Worm (Caenorhabditis elegans): ENCODE measurements around the gene twk-40.
"Not testable (repeated sequence)": the region's sequence is repeated elsewhere in the genome, so short reads cannot be mapped to it uniquely, and the experiment has no call there.

The twk-40 gene

DNA sequence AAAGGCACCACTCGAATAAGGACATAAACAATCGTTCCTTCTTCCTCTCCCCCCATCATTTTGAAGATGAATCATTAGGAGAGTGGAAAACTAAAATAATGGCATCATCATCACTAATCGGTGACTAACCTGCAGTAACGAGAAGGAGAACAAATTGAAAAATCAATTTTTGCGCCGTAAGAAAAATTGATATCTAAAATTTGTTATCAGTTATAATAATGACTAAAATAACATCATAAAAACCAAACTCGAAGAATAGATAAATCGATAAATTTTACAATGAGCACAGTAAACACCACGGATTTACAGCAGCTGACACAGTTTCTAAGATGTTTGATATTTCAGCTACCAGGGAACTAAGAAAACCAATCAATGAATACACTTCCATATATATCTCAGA, 33.9 kb upstream of the twk-40 start:
- TF ChIP-seq klf-2 (GFP tag; conservative IDR thresholded peaks at IDR 0.05): no peak
- TF ChIP-seq T22C8.4 (GFP tag; IDR thresholded peaks at IDR 0.05): no peak
- TF ChIP-seq ztf-23 (GFP tag; IDR thresholded peaks at IDR 0.05): no peak
- no peak for TF ChIP-seq ztf-29 (GFP tag; IDR thresholded peaks at IDR 0.05)
- TF ChIP-seq flt-1 (GFP tag; IDR thresholded peaks at IDR 0.05): no peak
- TF ChIP-seq tab-1 (GFP tag; IDR thresholded peaks at IDR 0.05): no peak
- no peak for TF ChIP-seq cog-1 (tag; optimal IDR thresholded peaks at IDR 0.05)
- no peak for TF ChIP-seq med-1 (GFP tag; optimal IDR thresholded peaks at IDR 0.05; ENCODE audit: insufficient read depth)

DNA sequence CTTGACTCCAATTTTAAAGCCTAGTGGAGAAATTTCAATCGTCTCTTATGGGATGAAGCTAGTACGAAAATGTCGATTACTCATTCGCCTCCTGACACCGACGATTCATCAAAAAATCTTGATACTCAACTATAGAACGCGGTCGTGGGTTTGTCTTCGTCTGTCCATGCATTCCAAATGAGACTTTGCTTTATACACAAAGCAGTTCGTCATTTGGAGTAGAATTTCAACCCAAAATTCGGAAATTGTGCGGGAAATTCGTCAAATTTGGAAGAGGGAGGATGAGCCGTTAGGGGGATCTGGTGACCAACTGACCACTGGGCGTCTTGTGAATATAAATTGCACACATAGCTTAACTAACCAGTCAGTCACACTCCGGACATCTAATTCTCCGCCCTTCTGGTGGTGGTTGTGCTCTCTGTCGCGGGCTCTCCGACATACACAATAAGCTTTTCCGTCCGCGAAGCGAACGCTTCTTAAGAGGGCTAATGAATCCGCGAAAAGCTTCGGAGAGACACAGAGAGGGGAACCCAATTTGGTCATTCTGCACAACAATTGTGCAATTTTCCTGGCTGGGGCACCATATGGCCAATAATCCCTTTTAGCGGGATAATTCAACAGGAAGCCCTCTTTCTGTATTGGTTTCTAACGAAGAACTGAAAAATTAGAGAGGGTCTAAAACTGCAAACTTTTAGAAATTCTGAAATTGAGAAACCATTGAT, 33.0 kb upstream of the twk-40 start:
- TF ChIP-seq ztf-23 (GFP tag; IDR thresholded peaks at IDR 0.05): no peak
- TF ChIP-seq T22C8.4 (GFP tag; IDR thresholded peaks at IDR 0.05): no peak

DNA sequence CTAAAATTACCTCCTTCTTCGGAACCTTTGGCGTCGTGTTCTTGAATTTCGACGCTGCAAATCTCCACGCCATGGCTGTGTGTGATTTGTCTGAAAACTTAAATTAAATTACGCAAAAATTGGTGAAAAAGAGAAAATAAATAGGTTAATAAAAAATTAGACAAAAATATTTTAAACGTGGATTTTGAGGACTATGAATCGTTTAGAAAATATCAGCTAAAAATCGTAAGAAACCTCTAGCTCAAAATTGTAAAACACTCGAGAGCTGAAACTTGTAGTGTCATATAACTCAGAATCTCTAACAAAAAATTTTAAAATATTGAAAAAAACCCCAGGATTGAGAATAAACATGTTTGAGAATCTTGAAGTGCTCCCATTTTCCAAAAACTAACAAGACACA, 31.7 kb upstream of the twk-40 start, which contains the start of gene pod-1:
Gene pod-1, minus strand, starts transcription at position 101 of the 400 bp plus-strand sequence.
- TF ChIP-seq med-1 (GFP tag; optimal IDR thresholded peaks at IDR 0.05; ENCODE audit: insufficient read depth): no peak
- no peak for TF ChIP-seq ztf-23 (GFP tag; IDR thresholded peaks at IDR 0.05)
- TF ChIP-seq ztf-29 (GFP tag; IDR thresholded peaks at IDR 0.05): no peak
- TF ChIP-seq ref-1 (GFP tag; conservative IDR thresholded peaks at IDR 0.05): no peak
- TF ChIP-seq cog-1 (tag; optimal IDR thresholded peaks at IDR 0.05): no peak
- TF ChIP-seq T22C8.4 (GFP tag; IDR thresholded peaks at IDR 0.05): no peak
- TF ChIP-seq klf-2 (GFP tag; conservative IDR thresholded peaks at IDR 0.05): no peak
- TF ChIP-seq tab-1 (GFP tag; IDR thresholded peaks at IDR 0.05): no peak
- TF ChIP-seq flt-1 (GFP tag; IDR thresholded peaks at IDR 0.05): no peak

DNA sequence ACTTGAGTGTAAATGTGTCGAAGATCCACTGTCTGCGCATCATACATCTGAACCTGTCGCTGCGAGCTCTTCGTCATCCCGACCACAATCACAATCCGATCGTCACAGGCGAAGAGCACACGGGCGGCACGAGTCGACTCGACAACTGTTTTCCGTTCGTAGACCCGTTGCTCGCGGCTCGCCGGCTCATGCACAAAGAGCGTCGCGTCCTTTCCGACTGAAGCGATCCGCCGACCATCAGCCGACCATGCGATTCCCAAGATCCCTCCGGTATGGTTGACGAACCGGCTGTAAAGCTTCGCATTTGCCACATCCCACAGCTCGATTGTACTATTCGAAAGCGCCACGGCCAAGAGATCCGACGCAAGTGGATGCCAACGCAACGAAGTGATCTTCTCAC, 26.2 kb upstream of the twk-40 start:
- TF ChIP-seq tab-1 (GFP tag; IDR thresholded peaks at IDR 0.05): no peak
- TF ChIP-seq flt-1 (GFP tag; IDR thresholded peaks at IDR 0.05): no peak
- TF ChIP-seq cog-1 (tag; optimal IDR thresholded peaks at IDR 0.05): no peak
- TF ChIP-seq T22C8.4 (GFP tag; IDR thresholded peaks at IDR 0.05): no peak
- no peak for TF ChIP-seq ztf-23 (GFP tag; IDR thresholded peaks at IDR 0.05)
- no peak for TF ChIP-seq med-1 (GFP tag; optimal IDR thresholded peaks at IDR 0.05; ENCODE audit: insufficient read depth)
- no peak for TF ChIP-seq ztf-29 (GFP tag; IDR thresholded peaks at IDR 0.05)
- no peak for TF ChIP-seq ref-1 (GFP tag; conservative IDR thresholded peaks at IDR 0.05)
- no peak for TF ChIP-seq klf-2 (GFP tag; conservative IDR thresholded peaks at IDR 0.05)

DNA sequence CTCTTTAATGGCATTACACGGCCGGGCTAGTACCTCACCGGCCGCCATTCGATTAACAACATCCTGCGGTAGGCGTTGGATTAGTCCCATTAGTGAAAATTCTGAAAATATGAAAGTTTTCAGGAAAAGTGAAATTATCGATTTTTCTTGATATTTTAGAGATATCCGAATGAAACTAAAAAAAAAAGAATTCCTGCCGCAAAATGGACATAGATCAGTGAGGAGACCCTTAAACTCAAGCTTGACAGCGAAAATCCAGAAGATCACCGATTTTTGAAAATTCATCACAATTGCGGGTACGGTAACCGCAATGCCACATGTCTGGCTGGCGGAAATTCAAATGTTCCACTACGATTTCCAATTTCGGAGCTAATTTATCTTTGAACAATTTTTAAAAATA, 22.2 kb upstream of the twk-40 start, which contains the start of gene mlh-1:
Gene mlh-1, minus strand, starts transcription at position 101 of the 400 bp plus-strand sequence.
- TF ChIP-seq ref-1 (GFP tag; conservative IDR thresholded peaks at IDR 0.05) (no peak), klf-2 (GFP tag; conservative IDR thresholded peaks at IDR 0.05) (no peak), T22C8.4 (GFP tag; IDR thresholded peaks at IDR 0.05) (peak; percentile 70)

DNA sequence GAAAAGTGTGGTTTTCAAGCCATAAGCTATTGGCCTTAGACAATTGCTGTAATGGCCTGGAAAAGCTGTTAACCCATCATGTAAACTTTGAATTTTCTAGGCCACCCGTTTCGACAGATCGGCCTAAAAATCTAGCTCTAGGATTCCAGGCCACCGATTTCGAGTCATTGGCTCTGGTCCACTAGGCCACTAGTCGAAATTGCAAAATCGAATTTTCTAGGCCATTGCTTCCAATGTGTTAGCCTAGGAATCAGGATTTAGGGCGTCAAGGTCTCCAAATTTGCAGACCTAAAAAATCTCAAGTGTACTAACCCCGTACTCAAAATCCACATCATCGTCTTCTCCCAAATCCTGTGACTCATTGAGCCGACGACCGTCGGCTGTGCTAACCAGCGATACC, 18.5 kb upstream of the twk-40 start:
- TF ChIP-seq tab-1 (GFP tag; IDR thresholded peaks at IDR 0.05) (no peak), med-1 (GFP tag; optimal IDR thresholded peaks at IDR 0.05; ENCODE audit: insufficient read depth) (no peak), cog-1 (tag; optimal IDR thresholded peaks at IDR 0.05) (no peak), flt-1 (GFP tag; IDR thresholded peaks at IDR 0.05) (no peak), ref-1 (GFP tag; conservative IDR thresholded peaks at IDR 0.05) (no peak), ztf-29 (GFP tag; IDR thresholded peaks at IDR 0.05) (no peak), ztf-23 (GFP tag; IDR thresholded peaks at IDR 0.05) (no peak), klf-2 (GFP tag; conservative IDR thresholded peaks at IDR 0.05) (no peak), T22C8.4 (GFP tag; IDR thresholded peaks at IDR 0.05) (no peak)

DNA sequence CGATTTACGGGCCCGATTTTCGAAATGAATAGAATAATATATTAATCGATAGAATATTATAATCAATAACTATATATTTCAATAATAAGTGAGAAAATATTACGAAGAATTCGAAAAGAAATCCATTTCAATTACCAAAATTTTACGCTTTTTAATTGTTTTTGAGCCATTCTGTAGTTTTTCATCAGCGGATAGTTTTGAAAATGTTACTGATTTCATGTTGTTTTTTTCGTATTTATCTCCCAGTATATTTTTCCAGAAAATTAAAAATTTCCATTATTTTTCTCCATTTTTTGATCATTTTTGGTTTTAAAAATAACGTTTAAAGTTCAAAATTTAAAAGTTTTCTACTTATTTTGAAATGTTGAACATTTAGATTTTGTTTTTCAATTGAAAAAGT, 13.4 kb upstream of the twk-40 start, which contains the start of gene T28A8.3:
Gene T28A8.3, plus strand, starts transcription at position 301 of the 400 bp plus-strand sequence.
- TF ChIP-seq klf-2 (GFP tag; conservative IDR thresholded peaks at IDR 0.05): no peak

DNA sequence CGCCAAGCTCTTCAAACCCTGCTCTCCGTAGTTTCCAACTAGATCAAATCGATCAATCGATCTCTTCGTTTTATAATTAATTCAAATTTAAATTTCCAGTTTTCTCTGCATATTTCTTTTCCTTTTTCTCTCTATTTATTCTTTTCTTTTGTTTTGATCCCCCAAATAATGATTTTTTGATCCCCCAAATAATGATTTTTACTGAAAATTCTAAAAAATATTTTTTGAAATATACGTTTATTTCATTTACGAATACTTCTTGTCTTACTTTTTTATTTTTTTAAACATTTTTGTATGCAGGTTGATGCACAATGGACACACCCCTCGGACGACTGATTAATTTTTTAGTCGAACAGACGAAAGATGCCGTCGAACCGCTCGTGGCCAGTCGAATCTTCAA, 11.1 kb upstream of the twk-40 start, which contains the start of gene T28A8.4:
Gene T28A8.4, plus strand, starts transcription at position 301 of the 400 bp plus-strand sequence.
- no peak for TF ChIP-seq ztf-29 (GFP tag; IDR thresholded peaks at IDR 0.05)

DNA sequence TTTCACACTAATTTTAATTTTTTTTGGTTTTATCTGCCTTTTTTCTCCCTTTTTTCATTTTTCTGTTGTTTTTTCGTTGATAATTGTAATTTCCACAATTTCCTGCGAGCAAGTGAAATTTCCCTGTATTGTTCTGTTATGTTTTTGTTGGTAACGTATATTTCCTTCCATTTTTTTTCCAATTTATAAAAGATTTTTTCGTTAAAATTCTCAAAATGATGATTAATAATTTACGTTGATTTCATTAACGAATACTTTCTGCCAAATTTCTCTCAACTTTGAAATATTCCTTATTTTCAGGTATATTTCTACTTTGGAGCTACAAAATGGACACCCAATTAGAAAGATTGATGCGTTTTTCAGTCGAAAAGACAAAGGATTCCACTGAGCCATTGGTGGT, 10.2 kb upstream of the twk-40 start, which contains the start of gene T28A8.8:
Gene T28A8.8, plus strand, starts transcription at position 301 of the 400 bp plus-strand sequence.
- no peak for TF ChIP-seq ref-1 (GFP tag; conservative IDR thresholded peaks at IDR 0.05)
- TF ChIP-seq cog-1 (tag; optimal IDR thresholded peaks at IDR 0.05): no peak
- TF ChIP-seq ztf-29 (GFP tag; IDR thresholded peaks at IDR 0.05): no peak
- TF ChIP-seq T22C8.4 (GFP tag; IDR thresholded peaks at IDR 0.05): no peak

DNA sequence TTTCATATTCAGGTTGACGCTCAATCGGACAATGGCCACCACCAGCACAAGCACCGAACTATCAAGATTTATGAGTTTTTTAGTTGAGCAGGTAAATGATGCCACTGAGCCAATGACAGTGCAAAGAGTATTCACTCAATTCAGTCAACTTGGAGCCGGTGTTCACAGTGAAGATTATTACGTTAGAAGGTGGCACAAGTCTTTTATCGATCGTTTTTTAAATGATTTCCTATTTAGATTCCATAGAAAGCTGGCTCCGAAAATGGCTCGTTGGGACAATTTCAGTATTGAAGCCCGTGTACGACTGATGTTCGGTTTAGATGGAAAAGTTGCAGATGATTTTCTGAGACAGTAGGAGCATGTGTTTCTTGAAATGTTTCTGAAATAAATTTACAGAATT, 9.3 kb upstream of the twk-40 start, which contains the start of gene T28A8.5:
Gene T28A8.5, plus strand, starts transcription at position 32 of the 400 bp plus-strand sequence.
- TF ChIP-seq med-1 (GFP tag; optimal IDR thresholded peaks at IDR 0.05; ENCODE audit: insufficient read depth) (no peak), klf-2 (GFP tag; conservative IDR thresholded peaks at IDR 0.05) (no peak), ztf-29 (GFP tag; IDR thresholded peaks at IDR 0.05) (no peak), ztf-23 (GFP tag; IDR thresholded peaks at IDR 0.05) (no peak), ref-1 (GFP tag; conservative IDR thresholded peaks at IDR 0.05) (no peak), cog-1 (tag; optimal IDR thresholded peaks at IDR 0.05) (no peak), flt-1 (GFP tag; IDR thresholded peaks at IDR 0.05) (no peak), tab-1 (GFP tag; IDR thresholded peaks at IDR 0.05) (no peak), T22C8.4 (GFP tag; IDR thresholded peaks at IDR 0.05) (no peak)

DNA sequence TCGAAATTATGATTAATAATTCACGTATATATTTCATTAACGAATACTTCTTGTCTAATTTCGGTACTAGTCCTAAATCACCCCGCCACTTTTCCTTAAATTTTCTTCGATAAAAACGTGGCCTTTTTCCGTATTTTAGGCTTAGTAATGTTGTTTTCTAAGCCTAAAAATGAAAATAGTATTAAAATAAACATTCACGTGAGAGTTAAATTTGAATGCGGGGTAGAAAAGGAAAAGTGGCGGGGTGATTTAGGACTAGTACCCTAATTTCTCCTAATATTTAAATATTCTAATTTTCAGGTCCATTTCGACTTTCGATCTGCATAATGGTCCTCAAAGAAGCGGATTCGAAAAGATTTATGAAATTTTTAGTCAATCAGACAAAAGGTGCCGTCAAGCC, 6.6 kb upstream of the twk-40 start, which contains the start of gene T28A8.6:
Gene T28A8.6, plus strand, starts transcription at position 301 of the 400 bp plus-strand sequence.
- not testable (repeated sequence) for TF ChIP-seq ztf-29 (GFP tag; IDR thresholded peaks at IDR 0.05); klf-2 (GFP tag; conservative IDR thresholded peaks at IDR 0.05); cog-1 (tag; optimal IDR thresholded peaks at IDR 0.05)

Measured in whole organism, midembryonic.